Worm (Caenorhabditis elegans): ENCODE data around the gene tbc-9.
"Not testable (repeated sequence)": the region's sequence is repeated elsewhere in the genome, so short reads cannot be mapped to it uniquely, and the experiment has no call there.

The tbc-9 gene

DNA sequence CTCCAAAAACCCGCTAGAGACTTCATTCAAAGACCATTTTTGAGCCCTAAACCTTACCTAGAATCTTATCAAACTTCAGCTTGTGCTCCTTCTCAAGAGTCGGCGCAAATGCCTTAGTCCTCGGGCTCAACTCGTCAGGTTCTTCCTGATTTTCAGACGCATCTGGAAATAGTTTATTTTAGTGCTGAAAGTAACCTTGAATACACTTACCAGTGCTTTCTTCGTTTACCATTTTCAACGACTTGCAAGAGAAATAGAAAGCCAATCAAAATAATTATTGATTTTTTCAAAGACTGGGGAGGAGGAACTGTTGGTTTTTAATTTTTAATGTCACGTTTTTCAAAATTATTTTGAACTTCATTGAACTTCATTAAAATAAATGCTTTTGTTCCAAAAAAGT lies 30.6 kb downstream of the tbc-9 start, which contains the start of the genes ttbk-8.1 and Y38H8A.4:
ttbk-8.1 (plus strand) TSS at position 301 of the 400 bp plus-strand sequence.
Y38H8A.4 (minus strand) TSS at position 366 of the 400 bp plus-strand sequence.
- TF ChIP-seq ceh-44 (GFP tag; IDR thresholded peaks at IDR 0.05) (no peak), zip-2 (tag; optimal IDR thresholded peaks at IDR 0.05) (no peak), daf-12 (tag; optimal IDR thresholded peaks at IDR 0.05) (no peak), tra-1 (GFP tag; IDR thresholded peaks at IDR 0.05) (no peak), dmd-8 (GFP tag; IDR thresholded peaks at IDR 0.05) (no peak), Y75B8A.6 (GFP tag; IDR thresholded peaks at IDR 0.05) (no peak), snpc-1.2 (GFP tag; IDR thresholded peaks at IDR 0.05) (no peak), mdt-29 (GFP tag; IDR thresholded peaks at IDR 0.05) (no peak), zfp-3 (GFP tag; conservative IDR thresholded peaks at IDR 0.05) (no peak), tag-97 (GFP tag; IDR thresholded peaks at IDR 0.05) (no peak), hlh-11 (tag; optimal IDR thresholded peaks at IDR 0.05) (no peak), jun-1 (tag; optimal IDR thresholded peaks at IDR 0.05) (no peak), ceh-20 (GFP tag; IDR thresholded peaks at IDR 0.05) (no peak), lin-39 (tag; optimal IDR thresholded peaks at IDR 0.05) (no peak), nhr-25 (tag; optimal IDR thresholded peaks at IDR 0.05; ENCODE audit: borderline replicate concordance, insufficient read depth) (no peak), skn-1 (tag; optimal IDR thresholded peaks at IDR 0.05) (no peak), madf-9 (GFP tag; conservative IDR thresholded peaks at IDR 0.05) (no peak), spr-1 (tag; optimal IDR thresholded peaks at IDR 0.05) (no peak), mdl-1 (tag; optimal IDR thresholded peaks at IDR 0.05) (no peak)

DNA sequence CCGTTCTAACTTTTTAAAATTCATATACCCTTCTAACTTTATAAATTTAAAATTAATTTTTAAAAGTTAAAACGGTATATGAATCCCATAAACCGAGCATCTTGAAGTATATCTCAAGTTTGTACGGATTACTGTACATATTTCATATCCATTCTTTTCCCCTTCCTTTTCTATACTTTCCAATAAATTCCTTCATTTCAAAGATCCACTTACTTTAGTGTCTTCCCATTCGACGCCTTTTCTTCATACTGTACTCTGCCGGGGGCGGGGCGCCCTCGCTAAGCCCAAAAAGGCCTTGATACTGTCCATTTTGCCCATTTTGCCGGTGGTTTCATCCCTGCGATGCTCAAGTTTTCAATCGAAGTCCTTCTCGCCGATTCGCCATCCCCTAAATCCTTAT lies 36.9 kb downstream of the tbc-9 start, which contains the start of gene fezf-1:
fezf-1 (plus strand) TSS at position 301 of the 400 bp plus-strand sequence.
- TF ChIP-seq lin-29 (GFP tag; IDR thresholded peaks at IDR 0.05) (no peak), daf-16 (GFP tag; optimal IDR thresholded peaks at IDR 0.05) (no peak), daf-16 (tag; optimal IDR thresholded peaks at IDR 0.05) (no peak), nhr-6 (tag; optimal IDR thresholded peaks at IDR 0.05) (no peak), F37D6.2 (tag; optimal IDR thresholded peaks at IDR 0.05) (no peak), tag-97 (GFP tag; IDR thresholded peaks at IDR 0.05) (no peak), hlh-11 (tag; optimal IDR thresholded peaks at IDR 0.05) (no peak), lin-15B (tag; optimal IDR thresholded peaks at IDR 0.05) (no peak), lin-39 (tag; optimal IDR thresholded peaks at IDR 0.05) (no peak), nhr-237 (tag; optimal IDR thresholded peaks at IDR 0.05) (no peak), rbr-2 (tag; optimal IDR thresholded peaks at IDR 0.05) (no peak), F44E2.7 (GFP tag; IDR thresholded peaks at IDR 0.05) (no peak), spr-1 (tag; optimal IDR thresholded peaks at IDR 0.05) (no peak), nhr-10 (tag; optimal IDR thresholded peaks at IDR 0.05) (no peak), ceh-20 (GFP tag; IDR thresholded peaks at IDR 0.05) (no peak), ceh-32 (tag; optimal IDR thresholded peaks at IDR 0.05; ENCODE audit: poor library complexity) (no peak), egl-27 (tag; optimal IDR thresholded peaks at IDR 0.05) (no peak)

DNA sequence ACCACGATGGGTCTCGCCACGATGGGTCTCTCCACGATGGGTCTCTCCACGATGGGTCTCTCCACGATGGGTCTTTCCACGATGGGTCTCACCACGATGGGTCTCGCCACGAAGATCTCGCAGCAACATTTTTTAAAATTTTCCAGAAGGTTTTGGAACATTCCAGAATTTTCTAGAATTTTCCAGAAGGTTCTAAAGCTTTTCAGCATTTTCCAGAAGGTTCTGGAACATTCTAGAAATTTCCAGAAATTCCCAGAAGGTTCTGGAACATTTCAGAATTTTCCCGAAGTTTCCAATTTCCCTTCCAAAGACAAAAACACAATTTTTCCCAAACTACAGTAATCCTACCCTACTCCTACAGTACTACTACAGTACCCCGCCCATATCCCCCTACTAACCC lies 38.0 kb downstream of the tbc-9 start:
- 0 out of 2 replicates have a peak, but pooled peaks have one; percentile 11 for TF ChIP-seq madf-9 (GFP tag; conservative IDR thresholded peaks at IDR 0.05)
- 0 out of 2 replicates have a peak, but pooled peaks have one; percentile 30 for TF ChIP-seq ceh-44 (GFP tag; IDR thresholded peaks at IDR 0.05)

DNA sequence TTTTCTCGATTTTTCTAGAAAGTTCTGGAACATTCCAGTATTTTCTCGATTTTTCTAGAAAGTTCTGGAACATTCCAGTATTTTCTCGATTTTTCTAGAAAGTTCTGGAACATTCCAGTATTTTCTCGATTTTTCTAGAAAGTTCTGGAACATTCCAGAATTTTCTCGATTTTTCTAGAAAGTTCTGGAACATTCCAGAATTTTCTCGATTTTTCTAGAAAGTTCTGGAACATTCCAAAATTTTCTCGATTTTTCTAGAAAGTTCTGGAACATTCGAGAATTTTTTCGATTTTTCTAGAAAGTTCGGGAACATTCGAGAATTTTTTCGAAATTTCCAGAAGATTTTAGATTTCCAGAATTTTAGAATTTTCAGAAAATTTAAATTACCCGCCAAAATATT lies 38.8 kb downstream of the tbc-9 start:
- TF ChIP-seq lin-38 (GFP tag; IDR thresholded peaks at IDR 0.05): peak; percentile 52
- peak; percentile 86 for TF ChIP-seq lim-7 (GFP tag; IDR thresholded peaks at IDR 0.05)
- peak; percentile 67; the same call in 1 of the 2 replicates for TF ChIP-seq dmd-8 (GFP tag; IDR thresholded peaks at IDR 0.05)
- TF ChIP-seq pha-4 (GFP tag; IDR thresholded peaks at IDR 0.05): peak; percentile 39; the same call in 1 of the 2 replicates
- not testable (repeated sequence) for TF ChIP-seq pha-4 (tag; optimal IDR thresholded peaks at IDR 0.05)
- peak; percentile 80 for TF ChIP-seq snpc-1.2 (GFP tag; IDR thresholded peaks at IDR 0.05)
- TF ChIP-seq Y105C5A.15 (GFP tag; IDR thresholded peaks at IDR 0.05): peak; percentile 68; the same call in 1 of the 2 replicates
- TF ChIP-seq madf-5 (GFP tag; IDR thresholded peaks at IDR 0.05): 0 out of 4 replicates have a peak, but pooled peaks of 1 of the 2 experiments have one; percentile 57
- peak; percentile 71 for TF ChIP-seq lin-1 (GFP tag; IDR thresholded peaks at IDR 0.05)
- TF ChIP-seq mdt-29 (GFP tag; IDR thresholded peaks at IDR 0.05): peak; percentile 70

All from whole organism, L4 larva.